Worm (Caenorhabditis elegans) whole organism, L1 larva: Measurements from ENCODE around the gene btb-12.

Experiments
- ceh-8 ChIP-seq: fragments of 200-800 bp; sonication (Bioruptor generic); optimal IDR thresholded peaks from 2 replicates; lab custom pipeline; 2018; ENCODE audit warnings: mild to moderate bottlenecking, missing genetic modification characterization, moderate library complexity, missing compliant biosample characterization
- elt-2 ChIP-seq: sonication (generic microtip); optimal IDR thresholded peaks from 2 replicates; lab custom pipeline; 2016; ENCODE audit warnings: missing genetic modification characterization, mild to moderate bottlenecking, inconsistent platforms, missing compliant biosample characterization, missing genetic modification reagents
- fos-1 ChIP-seq: fragments of 150-350 bp; optimal IDR thresholded peaks from 2 replicates; lab custom pipeline; 2014; ENCODE audit warnings: missing biosample characterization, missing genetic modification characterization
- mep-1 ChIP-seq: fragments of 150-350 bp; optimal IDR thresholded peaks from 2 replicates; lab custom pipeline; 2014; ENCODE audit warnings: missing biosample characterization, missing genetic modification characterization
- nhr-12 ChIP-seq: sonication (generic microtip); optimal IDR thresholded peaks from 2 replicates; lab custom pipeline; 2017; ENCODE audit warnings: missing biosample characterization, missing genetic modification characterization
- nhr-71 ChIP-seq: sonication (generic microtip); optimal IDR thresholded peaks from 2 replicates; lab custom pipeline; 2016; ENCODE audit warnings: mild to moderate bottlenecking, missing genetic modification characterization, moderate library complexity, missing compliant biosample characterization

Gene btb-12

DNA sequence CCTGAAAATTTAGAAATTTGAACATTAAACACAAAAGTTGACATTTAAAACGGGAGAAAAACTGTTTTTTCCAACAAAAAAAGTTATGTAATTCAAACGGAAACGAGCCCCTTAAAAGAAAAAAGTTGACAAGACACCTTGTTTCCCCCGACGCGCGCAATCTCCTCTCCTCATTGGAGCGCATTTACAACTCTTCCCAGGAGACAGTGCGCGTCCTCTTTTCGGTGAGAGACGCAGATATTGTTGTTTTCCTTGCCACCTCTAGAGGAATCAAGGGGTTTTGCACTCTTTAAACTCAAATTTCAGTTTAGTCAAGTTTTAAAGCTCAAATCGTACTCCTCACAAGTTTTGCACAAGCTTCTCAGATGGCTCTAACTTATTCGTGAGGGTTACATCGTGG is 40.8 kb downstream of the btb-12 start, which contains the start of gene F58E1.13:
TSS of gene F58E1.13 (minus strand) at position 12 of the 400 bp plus-strand sequence.
- no peak for TF ChIP-seq nhr-71
- TF ChIP-seq nhr-12 (tag; lab: Kevin White, UChicago): no peak
- TF ChIP-seq elt-2 (tag; lab: Kevin White, UChicago): no peak
- no peak for TF ChIP-seq mep-1 (tag; lab: Kevin White, UChicago)
- TF ChIP-seq, all 84 proteins: peak for 0

DNA sequence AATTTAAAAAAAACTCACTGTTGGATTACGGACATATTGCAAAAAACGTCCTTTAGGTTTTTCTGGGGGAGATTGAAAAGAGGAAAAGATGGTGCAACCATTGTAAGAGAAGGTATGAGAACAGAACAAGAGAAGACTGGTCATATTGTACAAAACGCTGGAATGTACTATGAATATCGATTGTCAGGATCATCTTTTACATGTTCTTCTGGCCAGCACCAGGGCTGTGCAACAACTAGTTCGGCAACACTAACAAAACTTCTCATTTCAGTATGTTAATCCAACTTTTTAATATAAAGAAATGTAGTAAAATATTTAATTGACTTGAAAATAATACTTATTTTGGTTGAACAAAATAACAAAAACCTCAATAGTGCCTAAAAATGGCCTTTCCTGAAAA is 48.3 kb downstream of the btb-12 start, which contains the start of gene fbxb-47:
TSS of gene fbxb-47 (minus strand) at position 101 of the 400 bp plus-strand sequence.
- TF ChIP-seq ceh-8 (GFP tag; lab: Kevin White, UChicago) (no peak), fos-1 (tag; lab: Kevin White, UChicago) (no peak)
